Worm (Caenorhabditis elegans) whole organism, L4 larva: ENCODE data around the gene hex-2.

Source experiments
- ceh-82 ChIP-seq: sonication (generic microtip); optimal IDR thresholded peaks from 2 replicates; lab custom pipeline; 2017; ENCODE audit warnings: missing biosample characterization, missing genetic modification characterization
- dmd-6 ChIP-seq: fragments of 200-800 bp; sonication (Bioruptor generic); IDR thresholded peaks from 2 replicates; pipeline ENCODE4 v1.3.6; 2022; ENCODE audit warnings: missing genetic modification reagents, missing genetic modification characterization, missing compliant biosample characterization
- fkh-10 ChIP-seq: fragments of 150-350 bp; optimal IDR thresholded peaks from 2 replicates; lab custom pipeline; 2014; ENCODE audit warnings: missing biosample characterization, missing genetic modification reagents, missing genetic modification characterization
- hlh-30 ChIP-seq: sonication (generic microtip); optimal IDR thresholded peaks from 2 replicates; lab custom pipeline; 2017; ENCODE audit warnings: antibody characterized with exemption, mild to moderate bottlenecking, missing genetic modification characterization, missing compliant biosample characterization; ENCODE audit not compliant: insufficient read depth
- snpc-4 ChIP-seq: fragments of 150-350 bp; optimal IDR thresholded peaks from 2 replicates; lab custom pipeline; 2014; ENCODE audit warnings: missing biosample characterization, missing genetic modification characterization

DNA sequence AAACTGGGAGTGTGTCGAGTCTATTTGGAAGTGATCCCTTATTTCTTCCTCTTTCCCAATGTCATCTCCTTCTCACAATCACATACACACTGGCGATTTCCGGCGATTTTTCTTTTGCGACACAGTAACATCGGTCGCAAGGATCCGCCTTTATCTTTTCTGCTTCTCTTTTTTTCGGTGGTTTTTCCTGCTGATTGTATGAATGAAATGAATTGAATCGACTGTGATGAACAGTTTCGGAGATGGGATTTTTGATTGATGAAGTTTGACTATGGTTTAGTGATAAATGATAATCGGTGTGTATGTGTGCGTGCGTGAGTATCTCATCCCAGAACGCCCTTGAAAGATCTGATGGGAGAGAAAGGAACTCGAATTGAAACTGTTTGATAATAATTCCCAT lies 46.9 kb downstream of the hex-2 start:
- TF ChIP-seq dmd-6, result no peak
- TF ChIP-seq ceh-82 (tag; lab: Kevin White, UChicago), result no peak
- no peak for TF ChIP-seq fkh-10 (GFP tag; lab: Kevin White, UChicago)
- TF ChIP-seq snpc-4 (tag; lab: Kevin White, UChicago), result no peak
- TF ChIP-seq hlh-30 (tag; lab: Kevin White, UChicago), result no peak
